Fruit fly (Drosophila melanogaster) whole organism, embryonic: ENCODE data around the gene CG2747.

Experiments
- Aef1 ChIP-seq: fragments of 200-800 bp; sonication (Bioruptor generic); IDR thresholded peaks from 3 replicates; pipeline ENCODE4 v1.3.6; 2022; ENCODE audit warnings: missing biosample characterization, missing genetic modification characterization
- Atf-2 ChIP-seq: fragments of 200-800 bp; sonication (Bioruptor generic); optimal IDR thresholded peaks from 2 replicates; lab custom pipeline; 2016; ENCODE audit warnings: missing biosample characterization, missing genetic modification characterization
- Atf3 ChIP-seq: fragments of 200-800 bp; sonication (Bioruptor generic); optimal IDR thresholded peaks from 3 replicates; lab custom pipeline; 2016; ENCODE audit warnings: missing biosample characterization, missing genetic modification characterization
- CG10274 ChIP-seq: fragments of 200-800 bp; sonication (Bioruptor generic); optimal IDR thresholded peaks from 3 replicates; lab custom pipeline; 2017; ENCODE audit warnings: missing biosample characterization, mild to moderate bottlenecking, missing genetic modification characterization
- CG10321 ChIP-seq: fragments of 200-800 bp; sonication (Bioruptor generic); IDR thresholded peaks from 2 replicates; pipeline ENCODE4 v1.3.6; 2022; ENCODE audit warnings: missing biosample characterization, missing genetic modification characterization
- CG10431 ChIP-seq: fragments of 200-800 bp; sonication (Bioruptor generic); optimal IDR thresholded peaks from 3 replicates; lab custom pipeline; 2018; ENCODE audit warnings: missing biosample characterization, mild to moderate bottlenecking, missing genetic modification characterization
- CG10462 ChIP-seq: fragments of 200-800 bp; sonication (Bioruptor generic); optimal IDR thresholded peaks from 2 replicates; lab custom pipeline; 2016; ENCODE audit warnings: missing biosample characterization, missing genetic modification characterization
- CG11504 ChIP-seq: fragments of 200-800 bp; sonication (Bioruptor generic); optimal IDR thresholded peaks from 3 replicates; lab custom pipeline; 2019; ENCODE audit warnings: missing biosample characterization, mild to moderate bottlenecking, missing genetic modification characterization, moderate library complexity
- CG12071 ChIP-seq: fragments of 200-800 bp; sonication (Bioruptor generic); optimal IDR thresholded peaks from 3 replicates; lab custom pipeline; 2018; ENCODE audit warnings: missing biosample characterization, mild to moderate bottlenecking, missing genetic modification characterization
- CG13296 ChIP-seq: fragments of 200-800 bp; sonication (Bioruptor generic); optimal IDR thresholded peaks from 3 replicates; lab custom pipeline; 2018; ENCODE audit warnings: missing biosample characterization, mild to moderate bottlenecking, missing genetic modification characterization
- CG15269 ChIP-seq: fragments of 200-800 bp; sonication (Bioruptor generic); optimal IDR thresholded peaks from 2 replicates; lab custom pipeline; 2018; ENCODE audit warnings: missing biosample characterization, mild to moderate bottlenecking, missing genetic modification characterization, moderate library complexity
- CG2129 ChIP-seq: fragments of 200-800 bp; sonication (Bioruptor generic); IDR thresholded peaks from 2 replicates; pipeline ENCODE4 v1.3.6; 2022; ENCODE audit warnings: missing biosample characterization, missing genetic modification characterization; ENCODE audit not compliant: partially characterized antibody
- CG31224 ChIP-seq: fragments of 200-800 bp; sonication (Bioruptor generic); IDR thresholded peaks from 2 replicates; pipeline ENCODE4 v1.3.6; 2022; ENCODE audit warnings: missing biosample characterization, missing genetic modification characterization
- CG34224 ChIP-seq: fragments of 200-800 bp; sonication (Bioruptor generic); IDR thresholded peaks from 3 replicates; pipeline ENCODE4 v1.3.6; 2022; ENCODE audit warnings: missing biosample characterization, missing genetic modification characterization; ENCODE audit not compliant: partially characterized antibody
- CG4282 ChIP-seq: fragments of 200-800 bp; sonication (Bioruptor generic); optimal IDR thresholded peaks from 2 replicates; lab custom pipeline; 2016; ENCODE audit warnings: missing biosample characterization, missing genetic modification characterization
- CG4707 ChIP-seq: fragments of 200-800 bp; sonication (Bioruptor generic); optimal IDR thresholded peaks from 2 replicates; lab custom pipeline; 2018; ENCODE audit warnings: missing biosample characterization, mild to moderate bottlenecking, missing genetic modification characterization, moderate library complexity
- CG8281 ChIP-seq: fragments of 200-800 bp; sonication (Bioruptor generic); optimal IDR thresholded peaks from 2 replicates; lab custom pipeline; 2018; ENCODE audit warnings: missing biosample characterization, mild to moderate bottlenecking, missing genetic modification characterization, moderate library complexity
- Doc3 ChIP-seq: fragments of 200-800 bp; sonication (Bioruptor generic); IDR thresholded peaks from 3 replicates; pipeline ENCODE4 v1.3.6; 2022; ENCODE audit warnings: missing biosample characterization, missing genetic modification characterization; ENCODE audit not compliant: partially characterized antibody
- Elba2 ChIP-seq: fragments of 200-800 bp; sonication (Bioruptor generic); optimal IDR thresholded peaks from 3 replicates; lab custom pipeline; 2016; ENCODE audit warnings: missing biosample characterization, missing genetic modification characterization
- Hey ChIP-seq: fragments of 200-800 bp; sonication (Bioruptor generic); optimal IDR thresholded peaks from 3 replicates; lab custom pipeline; 2018; ENCODE audit warnings: missing biosample characterization, mild to moderate bottlenecking, missing genetic modification characterization
- Hmx ChIP-seq: fragments of 200-800 bp; sonication (Bioruptor generic); optimal IDR thresholded peaks from 2 replicates; lab custom pipeline; 2016; ENCODE audit warnings: missing biosample characterization, missing genetic modification characterization
- Hr39 ChIP-seq: fragments of >200 bp; optimal IDR thresholded peaks from 2 replicates; lab custom pipeline; 2017
- MTF-1 ChIP-seq: fragments of 200-800 bp; sonication (Bioruptor generic); optimal IDR thresholded peaks from 2 replicates; lab custom pipeline; 2018; ENCODE audit warnings: missing biosample characterization, mild to moderate bottlenecking, missing genetic modification characterization, borderline replicate concordance
- Med ChIP-seq: fragments of 200-800 bp; sonication (Bioruptor generic); peaks from one replicate; lab custom pipeline; 2016; ENCODE audit warnings: missing biosample characterization, missing genetic modification characterization, mild to moderate bottlenecking, inconsistent platforms, moderate library complexity
- Mes4 ChIP-seq: fragments of 200-800 bp; sonication (Bioruptor generic); optimal IDR thresholded peaks from 2 replicates; lab custom pipeline; 2016; ENCODE audit warnings: missing biosample characterization, missing genetic modification characterization
- Myb ChIP-seq: fragments of 200-800 bp; sonication (Bioruptor generic); optimal IDR thresholded peaks from 2 replicates; lab custom pipeline; 2016; ENCODE audit warnings: missing biosample characterization, missing genetic modification characterization
- NC2β ChIP-seq: fragments of 200-800 bp; sonication (Bioruptor generic); optimal IDR thresholded peaks from 2 replicates; lab custom pipeline; 2016; ENCODE audit warnings: missing biosample characterization, missing genetic modification characterization
- Poxn ChIP-seq: fragments of 200-800 bp; sonication (Bioruptor generic); IDR thresholded peaks from 2 replicates; pipeline ENCODE4 v1.3.6; 2022; ENCODE audit warnings: missing biosample characterization, missing genetic modification characterization
- Side ChIP-seq: fragments of 200-800 bp; sonication (Bioruptor generic); optimal IDR thresholded peaks from 2 replicates; lab custom pipeline; 2016; ENCODE audit warnings: missing biosample characterization, missing genetic modification characterization
- Sry-β ChIP-seq: fragments of 200-800 bp; sonication (Bioruptor generic); optimal IDR thresholded peaks from 2 replicates; lab custom pipeline; 2018; ENCODE audit warnings: missing biosample characterization, mild to moderate bottlenecking, missing genetic modification characterization, moderate library complexity
- TFAM ChIP-seq: fragments of 200-800 bp; sonication (Bioruptor generic); optimal IDR thresholded peaks from 2 replicates; lab custom pipeline; 2017; ENCODE audit warnings: missing biosample characterization, missing genetic modification characterization, inconsistent platforms
- Trl ChIP-seq, 3 experiments: fragments of >200 bp in 2 of 3; fragments of 200-800 bp in 1 of 3; sonication (Bioruptor generic) in 1 of 3; optimal IDR thresholded peaks; 2 replicates in 1 of 3; 3 replicates in 2 of 3; lab custom pipeline; 2016 to 2017; ENCODE audit warnings: missing biosample characterization in 1 of 3, missing genetic modification characterization in 1 of 3
- al ChIP-seq: fragments of 200-800 bp; sonication (Bioruptor generic); IDR thresholded peaks from 2 replicates; pipeline ENCODE4 v1.3.6; 2022; ENCODE audit warnings: missing biosample characterization, missing genetic modification characterization
- br ChIP-seq: fragments of >200 bp; optimal IDR thresholded peaks from 2 replicates; lab custom pipeline; 2017
- cwo ChIP-seq: fragments of 200-800 bp; sonication (Bioruptor generic); optimal IDR thresholded peaks from 3 replicates; lab custom pipeline; 2017; ENCODE audit warnings: missing biosample characterization, missing genetic modification characterization, mild to moderate bottlenecking, moderate library complexity, missing genetic modification reagents
- dan ChIP-seq: fragments of 200-800 bp; sonication (Bioruptor generic); IDR thresholded peaks from 2 replicates; pipeline ENCODE4 v1.3.6; 2022; ENCODE audit warnings: missing biosample characterization, missing genetic modification characterization
- dmrt99B ChIP-seq: fragments of 200-800 bp; sonication (Bioruptor generic); optimal IDR thresholded peaks from 2 replicates; lab custom pipeline; 2018; ENCODE audit warnings: missing biosample characterization, mild to moderate bottlenecking, missing genetic modification characterization, moderate library complexity
- dysf ChIP-seq: fragments of 200-800 bp; sonication (Bioruptor generic); IDR thresholded peaks from 3 replicates; pipeline ENCODE4 v1.3.6; 2022; ENCODE audit warnings: missing biosample characterization, missing genetic modification characterization
- en ChIP-seq: fragments of 200-800 bp; sonication (Bioruptor generic); optimal IDR thresholded peaks from 2 replicates; lab custom pipeline; 2016; ENCODE audit warnings: missing biosample characterization, missing genetic modification characterization
- fu2 ChIP-seq: fragments of 200-800 bp; sonication (Bioruptor generic); optimal IDR thresholded peaks from 2 replicates; lab custom pipeline; 2016; ENCODE audit warnings: missing biosample characterization, missing genetic modification characterization
- gfzf ChIP-seq: fragments of 200-800 bp; sonication (Bioruptor generic); optimal IDR thresholded peaks from 2 replicates; lab custom pipeline; 2016; ENCODE audit warnings: missing biosample characterization, mild to moderate bottlenecking, missing genetic modification characterization, moderate library complexity
- hb ChIP-seq: fragments of 200-800 bp; sonication (Bioruptor generic); IDR thresholded peaks from 3 replicates; pipeline ENCODE4 v1.3.6; 2022; ENCODE audit warnings: missing biosample characterization, missing genetic modification characterization; ENCODE audit not compliant: partially characterized antibody
- lab ChIP-seq: fragments of 200-800 bp; sonication (Bioruptor generic); optimal IDR thresholded peaks from 3 replicates; lab custom pipeline; 2017; ENCODE audit warnings: missing biosample characterization, missing genetic modification characterization, mild to moderate bottlenecking, moderate library complexity, missing genetic modification reagents
- lola ChIP-seq, 3 experiments: fragments of >200 bp in 2 of 3; fragments of 200-800 bp in 1 of 3; sonication (Bioruptor generic) in 1 of 3; optimal IDR thresholded peaks; 2 replicates each; lab custom pipeline; 2017 to 2019; ENCODE audit warnings: missing biosample characterization in 3 of 3, missing genetic modification characterization in 3 of 3, mild to moderate bottlenecking in 1 of 3, moderate library complexity in 1 of 3
- pnt ChIP-seq: fragments of 200-800 bp; sonication (Bioruptor generic); optimal IDR thresholded peaks from 3 replicates; lab custom pipeline; 2016; ENCODE audit warnings: missing biosample characterization, missing genetic modification characterization
- prd ChIP-seq, 3 experiments: fragments of >200 bp in 2 of 3; fragments of 200-800 bp in 1 of 3; sonication (Bioruptor generic) in 1 of 3; optimal IDR thresholded peaks in 2 of 3; IDR thresholded peaks in 1 of 3; 2 replicates in 2 of 3; 3 replicates in 1 of 3; pipeline versions ENCODE4 v1.3.6 to Lab custom; 2017 to 2022; ENCODE audit warnings: missing biosample characterization in 1 of 3, missing genetic modification characterization in 1 of 3
- run ChIP-seq: fragments of 200-800 bp; sonication (Bioruptor generic); optimal IDR thresholded peaks from 3 replicates; lab custom pipeline; 2018; ENCODE audit warnings: missing biosample characterization, mild to moderate bottlenecking, missing genetic modification characterization
- shn ChIP-seq: fragments of 200-800 bp; sonication (Bioruptor generic); optimal IDR thresholded peaks from 3 replicates; lab custom pipeline; 2016; ENCODE audit warnings: missing biosample characterization, missing genetic modification characterization
- sisA ChIP-seq: fragments of 200-800 bp; sonication (Bioruptor generic); IDR thresholded peaks from 2 replicates; pipeline ENCODE4 v1.3.6; 2022; ENCODE audit warnings: missing biosample characterization, missing genetic modification characterization
- trh ChIP-seq: fragments of 200-800 bp; sonication (Bioruptor generic); optimal IDR thresholded peaks from 2 replicates; lab custom pipeline; 2016; ENCODE audit warnings: missing biosample characterization, missing genetic modification characterization

Gene CG2747

DNA sequence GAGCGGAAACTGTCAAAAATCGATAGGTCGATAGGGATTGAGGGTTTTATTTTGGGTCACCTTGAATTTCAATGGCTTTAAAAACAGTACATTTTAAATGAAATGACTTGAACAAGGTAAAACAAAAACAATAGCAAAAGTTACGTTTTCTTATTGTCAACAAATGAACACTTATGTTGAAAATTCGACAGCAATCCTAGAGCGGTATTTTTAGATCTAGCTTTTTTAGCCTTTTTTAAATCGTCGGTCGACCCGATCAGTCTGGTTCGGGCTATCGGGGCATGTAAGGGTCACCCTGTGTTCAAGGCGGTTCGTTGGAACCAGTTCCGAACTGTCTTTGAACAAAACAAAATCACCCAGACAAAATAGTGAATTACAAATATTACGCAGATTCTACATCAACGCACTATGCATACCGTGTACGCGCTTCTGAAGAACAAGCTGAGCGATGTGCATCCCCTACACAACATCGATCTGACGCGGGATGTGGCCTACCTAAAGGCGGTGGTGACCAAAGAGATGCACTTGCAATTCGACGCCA lies 21.4 kb downstream of the CG2747 start, which contains the start of the genes CG11052 and CG3223 (continued):
- TF ChIP-seq Poxn (no peak), CG15269 (no peak), run (tag; lab: Kevin White, UChicago) (no peak), dysf (no peak), prd (optimal IDR thresholded peaks at IDR 0.05; lab: Kevin White, UChicago) (no peak), prd (GFP tag; IDR thresholded peaks at IDR 0.05; lab: Robert Waterston, UW) (no peak), sisA (no peak), al (GFP tag; lab: Robert Waterston, UW) (no peak), Trl (optimal IDR thresholded peaks at IDR 0.05; lab: Kevin White, UChicago) (no peak), Trl (GFP tag; optimal IDR thresholded peaks at IDR 0.05; lab: Kevin White, UChicago) (no peak), Atf-2 (no peak), CG10321 (GFP tag; lab: Robert Waterston, UW) (no peak), pnt (GFP tag; lab: Kevin White, UChicago) (no peak), lab (GFP tag; lab: Kevin White, UChicago) (no peak), Myb (GFP tag; lab: Kevin White, UChicago) (peak; percentile 55), trh (GFP tag; lab: Kevin White, UChicago) (no peak), CG12071 (GFP tag; lab: Kevin White, UChicago) (no peak), gfzf (GFP tag; lab: Kevin White, UChicago) (peak; percentile 49), CG34224 (GFP tag; lab: Robert Waterston, UW) (no peak), en (GFP tag; lab: Kevin White, UChicago) (no peak), NC2β (no peak), dmrt99B (tag; lab: Kevin White, UChicago) (no peak), cwo (GFP tag; lab: Kevin White, UChicago) (no peak), Elba2 (peak; percentile 94), br (no peak), lola (GFP tag; optimal IDR thresholded peaks at IDR 0.05; lab: Kevin White, UChicago) (no peak), CG11504 (tag; lab: Kevin White, UChicago) (no peak), Sry-β (GFP tag; lab: Kevin White, UChicago) (peak; percentile 81), CG13296 (GFP tag; lab: Kevin White, UChicago) (peak; percentile 34), Aef1 (no peak), TFAM (GFP tag; lab: Kevin White, UChicago) (no peak), Hmx (GFP tag; lab: Kevin White, UChicago) (no peak), Atf3 (GFP tag; lab: Kevin White, UChicago) (no peak), Mes4 (GFP tag; lab: Kevin White, UChicago) (no peak), shn (GFP tag; lab: Kevin White, UChicago) (no peak), MTF-1 (no peak), CG10431 (GFP tag; lab: Kevin White, UChicago) (peak; percentile 17), CG4707 (GFP tag; lab: Kevin White, UChicago) (no peak), CG10462 (no peak), hb (GFP tag; lab: Robert Waterston, UW) (no peak), CG31224 (GFP tag; lab: Robert Waterston, UW) (no peak), CG10274 (no peak), CG8281 (tag; lab: Kevin White, UChicago) (no peak), CG4282 (no peak), Hey (no peak), CG2129 (GFP tag; lab: Robert Waterston, UW) (no peak), Hr39 (lab: Kevin White, UChicago) (no peak), Med (GFP tag; lab: Kevin White, UChicago) (peak; percentile 89), Doc3 (GFP tag; lab: Robert Waterston, UW) (no peak), fu2 (GFP tag; lab: Kevin White, UChicago) (peak; percentile 40), dan (GFP tag; lab: Robert Waterston, UW) (no peak), Side (GFP tag; lab: Kevin White, UChicago) (peak; percentile 24)
